Worm (Caenorhabditis elegans) whole organism, L2 larva: ENCODE results near the gene ldh-1.
"Not testable (repeated sequence)": the region's sequence is repeated elsewhere in the genome, so short reads cannot be mapped to it uniquely, and the experiment has no call there.

Experiments used
- C34F6.9 ChIP-seq: fragments of 150-350 bp; optimal IDR thresholded peaks from 2 replicates; lab custom pipeline; 2014; ENCODE audit warnings: missing biosample characterization, missing genetic modification characterization
- F13H6.1 ChIP-seq: sonication (generic microtip); optimal IDR thresholded peaks from 2 replicates; lab custom pipeline; 2016; ENCODE audit warnings: missing genetic modification characterization, missing compliant biosample characterization
- R02D3.7 ChIP-seq: fragments of 150-350 bp; optimal IDR thresholded peaks from 2 replicates; lab custom pipeline; 2014; ENCODE audit warnings: missing biosample characterization, missing genetic modification characterization
- Y55F3AM.14 ChIP-seq: fragments of 200-800 bp; sonication (Bioruptor generic); optimal IDR thresholded peaks from 2 replicates; lab custom pipeline; 2018; ENCODE audit warnings: mild to moderate bottlenecking, missing genetic modification characterization, missing compliant biosample characterization
- ZK546.5 ChIP-seq: sonication (generic microtip); optimal IDR thresholded peaks from 2 replicates; lab custom pipeline; 2017; ENCODE audit warnings: missing biosample characterization, missing genetic modification characterization
- aly-2 ChIP-seq: fragments of 150-350 bp; optimal IDR thresholded peaks from 2 replicates; lab custom pipeline; 2014; ENCODE audit warnings: missing biosample characterization, missing genetic modification characterization
- ama-1 ChIP-seq: fragments of 150-350 bp; optimal IDR thresholded peaks from 2 replicates; lab custom pipeline; 2018; ENCODE audit warnings: inconsistent platforms
- blmp-1 ChIP-seq: sonication (generic microtip); optimal IDR thresholded peaks from 2 replicates; lab custom pipeline; 2017; ENCODE audit warnings: missing genetic modification characterization, mild to moderate bottlenecking, missing compliant biosample characterization, antibody characterized with exemption, moderate library complexity; ENCODE audit not compliant: insufficient read depth
- ceh-16 ChIP-seq: fragments of 150-350 bp; optimal IDR thresholded peaks from 2 replicates; lab custom pipeline; 2014; ENCODE audit warnings: missing biosample characterization, missing genetic modification characterization
- ceh-82 ChIP-seq: fragments of 150-350 bp; optimal IDR thresholded peaks from 2 replicates; lab custom pipeline; 2014; ENCODE audit warnings: missing biosample characterization, missing genetic modification characterization
- crh-2 ChIP-seq: sonication (generic microtip); optimal IDR thresholded peaks from 2 replicates; lab custom pipeline; 2017; ENCODE audit warnings: missing biosample characterization, missing genetic modification characterization
- dmd-4 ChIP-seq: sonication (generic microtip); optimal IDR thresholded peaks from 2 replicates; lab custom pipeline; 2017; ENCODE audit warnings: missing biosample characterization, missing genetic modification characterization
- egl-27 ChIP-seq: sonication (generic microtip); optimal IDR thresholded peaks from 3 replicates; lab custom pipeline; 2017; ENCODE audit warnings: missing biosample characterization, missing genetic modification reagents, missing genetic modification characterization
- elt-3 ChIP-seq: sonication (generic microtip); optimal IDR thresholded peaks from 2 replicates; lab custom pipeline; 2017; ENCODE audit warnings: missing biosample characterization, missing genetic modification characterization
- fos-1 ChIP-seq: fragments of 150-350 bp; optimal IDR thresholded peaks from 2 replicates; lab custom pipeline; 2014; ENCODE audit warnings: missing biosample characterization, missing genetic modification characterization
- gmeb-1 ChIP-seq: fragments of 150-350 bp; optimal IDR thresholded peaks from 2 replicates; lab custom pipeline; 2014; ENCODE audit warnings: missing biosample characterization, missing genetic modification characterization
- lin-11 ChIP-seq: fragments of 150-350 bp; sonication (generic microtip); optimal IDR thresholded peaks from 2 replicates; lab custom pipeline; 2014; ENCODE audit warnings: missing biosample characterization, missing genetic modification characterization, inconsistent platforms, mixed read lengths
- lin-13 ChIP-seq: fragments of 150-350 bp; optimal IDR thresholded peaks from 2 replicates; lab custom pipeline; 2014; ENCODE audit warnings: missing biosample characterization, missing genetic modification reagents, missing genetic modification characterization
- lsy-2 ChIP-seq, 2 experiments: fragments of 150-350 bp in 1 of 2; sonication (generic microtip) in 1 of 2; optimal IDR thresholded peaks; 2 replicates each; lab custom pipeline; 2014 to 2017; ENCODE audit warnings: missing biosample characterization in 2 of 2, missing genetic modification characterization in 2 of 2
- mab-5 ChIP-seq: fragments of 150-350 bp; optimal IDR thresholded peaks from 2 replicates; lab custom pipeline; 2014; ENCODE audit warnings: missing biosample characterization, missing genetic modification characterization
- mdl-1 ChIP-seq, 2 experiments: fragments of 150-350 bp in 1 of 2; sonication (generic microtip) in 1 of 2; optimal IDR thresholded peaks; 2 replicates each; lab custom pipeline; 2017; ENCODE audit warnings: missing biosample characterization in 2 of 2, missing genetic modification characterization in 2 of 2
- nhr-10 ChIP-seq: sonication (generic microtip); optimal IDR thresholded peaks from 2 replicates; lab custom pipeline; 2017; ENCODE audit warnings: missing biosample characterization, missing genetic modification characterization
- nhr-11 ChIP-seq: fragments of 150-350 bp; optimal IDR thresholded peaks from 2 replicates; lab custom pipeline; 2014; ENCODE audit warnings: missing biosample characterization, missing genetic modification characterization
- nhr-12 ChIP-seq: fragments of 150-350 bp; optimal IDR thresholded peaks from 2 replicates; lab custom pipeline; 2014; ENCODE audit warnings: missing biosample characterization, missing genetic modification characterization
- nhr-129 ChIP-seq: fragments of 150-350 bp; optimal IDR thresholded peaks from 2 replicates; lab custom pipeline; 2014; ENCODE audit warnings: missing biosample characterization, missing genetic modification characterization
- nhr-21 ChIP-seq: fragments of 150-350 bp; optimal IDR thresholded peaks from 2 replicates; lab custom pipeline; 2014; ENCODE audit warnings: missing biosample characterization, missing genetic modification characterization
- nhr-23 ChIP-seq: fragments of 150-350 bp; optimal IDR thresholded peaks from 2 replicates; lab custom pipeline; 2014; ENCODE audit warnings: missing biosample characterization, missing genetic modification reagents, missing genetic modification characterization
- nhr-25 ChIP-seq: fragments of 150-350 bp; sonication (generic microtip); optimal IDR thresholded peaks from 3 replicates; lab custom pipeline; 2014; ENCODE audit warnings: missing biosample characterization, missing genetic modification characterization
- nhr-6 ChIP-seq: fragments of 150-350 bp; optimal IDR thresholded peaks from 2 replicates; lab custom pipeline; 2014; ENCODE audit warnings: missing biosample characterization, missing genetic modification characterization
- nhr-77 ChIP-seq: fragments of 150-350 bp; optimal IDR thresholded peaks from 2 replicates; lab custom pipeline; 2014; ENCODE audit warnings: missing biosample characterization, missing genetic modification characterization
- peb-1 ChIP-seq: fragments of 150-350 bp; optimal IDR thresholded peaks from 2 replicates; lab custom pipeline; 2014; ENCODE audit warnings: missing biosample characterization, missing genetic modification characterization
- sem-4 ChIP-seq: fragments of 150-350 bp; optimal IDR thresholded peaks from 2 replicates; lab custom pipeline; 2014; ENCODE audit warnings: missing biosample characterization, missing genetic modification reagents, missing genetic modification characterization
- skn-1 ChIP-seq: sonication (generic microtip); optimal IDR thresholded peaks from 2 replicates; lab custom pipeline; 2017; ENCODE audit warnings: missing biosample characterization, missing genetic modification characterization
- sma-3 ChIP-seq: sonication (generic microtip); optimal IDR thresholded peaks from 2 replicates; lab custom pipeline; 2016; ENCODE audit warnings: missing genetic modification reagents, missing genetic modification characterization, missing compliant biosample characterization
- sma-9 ChIP-seq, 2 experiments: fragments of 150-350 bp in 1 of 2; sonication (generic microtip) in 1 of 2; optimal IDR thresholded peaks; 2 replicates each; lab custom pipeline; 2014 to 2016; ENCODE audit warnings: missing genetic modification characterization in 2 of 2, mild to moderate bottlenecking in 1 of 2, missing biosample characterization in 1 of 2, missing compliant biosample characterization in 1 of 2, missing genetic modification reagents in 1 of 2, moderate library complexity in 1 of 2
- snpc-4 ChIP-seq: fragments of 150-350 bp; optimal IDR thresholded peaks from 2 replicates; lab custom pipeline; 2014; ENCODE audit warnings: missing biosample characterization, missing genetic modification characterization
- unc-39 ChIP-seq: fragments of 150-350 bp; optimal IDR thresholded peaks from 2 replicates; lab custom pipeline; 2014; ENCODE audit warnings: missing biosample characterization, missing genetic modification characterization
- unc-55 ChIP-seq: fragments of 150-350 bp; sonication (generic microtip); optimal IDR thresholded peaks from 3 replicates; lab custom pipeline; 2014; ENCODE audit warnings: missing biosample characterization, missing genetic modification reagents, missing genetic modification characterization
- unc-62 ChIP-seq: fragments of 150-350 bp; optimal IDR thresholded peaks from 2 replicates; lab custom pipeline; 2014; ENCODE audit warnings: missing biosample characterization, missing genetic modification reagents, missing genetic modification characterization
- zag-1 ChIP-seq: fragments of 150-350 bp; optimal IDR thresholded peaks from 2 replicates; lab custom pipeline; 2014; ENCODE audit warnings: missing biosample characterization, missing genetic modification characterization
- ztf-1 ChIP-seq: fragments of 200-800 bp; sonication (Bioruptor generic); conservative IDR thresholded peaks from 2 replicates; pipeline ENCODE4 v1.3.6; 2022; ENCODE audit warnings: missing genetic modification characterization, missing compliant biosample characterization
- ztf-11 ChIP-seq: sonication (generic microtip); optimal IDR thresholded peaks from 2 replicates; lab custom pipeline; 2017; ENCODE audit warnings: missing biosample characterization, missing genetic modification characterization
- ztf-4 ChIP-seq: fragments of 150-350 bp; optimal IDR thresholded peaks from 2 replicates; lab custom pipeline; 2014; ENCODE audit warnings: missing biosample characterization, missing genetic modification characterization

ldh-1 gene

ce11 chrII:11756684-11757107 is 32.7 kb downstream of the ldh-1 start (continued):
- TF ChIP-seq aly-2 (tag; lab: Kevin White, UChicago) (no peak), Y55F3AM.14 (GFP tag; lab: Kevin White, UChicago) (no peak), unc-62 (GFP tag; lab: Kevin White, UChicago) (no peak), egl-27 (tag; lab: Kevin White, UChicago) (no peak), mab-5 (tag; lab: Kevin White, UChicago) (no peak), peb-1 (tag; lab: Kevin White, UChicago) (no peak), elt-3 (no peak), dmd-4 (tag; lab: Kevin White, UChicago) (no peak), zag-1 (tag; lab: Kevin White, UChicago) (no peak), F13H6.1 (tag; lab: Kevin White, UChicago) (peak; percentile 30), snpc-4 (tag; lab: Kevin White, UChicago) (peak; percentile 50), crh-2 (tag; lab: Kevin White, UChicago) (peak; percentile 90), sem-4 (tag; lab: Kevin White, UChicago) (peak; percentile 63)

- peak; percentile 89 for TF ChIP-seq F13H6.1 (tag; lab: Kevin White, UChicago)
- peak; percentile 21 for TF ChIP-seq nhr-21
- TF ChIP-seq unc-55 = peak; percentile 58
- TF ChIP-seq lsy-2 (tag; optimal IDR thresholded peaks at IDR 0.05; lab: Kevin White, UChicago) = peak; percentile 84 to 88
- TF ChIP-seq ztf-11 (tag; lab: Kevin White, UChicago) = peak; percentile 54
- peak; percentile 5 for TF ChIP-seq ceh-82 (tag; lab: Kevin White, UChicago)
- TF ChIP-seq Y55F3AM.14 (GFP tag; lab: Kevin White, UChicago) = peak; percentile 97
- peak; percentile 76 for TF ChIP-seq gmeb-1 (tag; lab: Kevin White, UChicago)
- TF ChIP-seq lin-11 (tag; lab: Kevin White, UChicago) = peak; percentile 50
- peak; percentile 85 for TF ChIP-seq C34F6.9 (tag; lab: Kevin White, UChicago)
- peak; percentile 68 for TF ChIP-seq nhr-129 (tag; lab: Kevin White, UChicago)
- TF ChIP-seq sem-4 (tag; lab: Kevin White, UChicago) = peak; percentile 79
- peak; percentile 86 for TF ChIP-seq nhr-10 (tag; lab: Kevin White, UChicago)
- peak; percentile 87 for TF ChIP-seq sma-3 (GFP tag; lab: Kevin White, UChicago)
- TF ChIP-seq mab-5 (tag; lab: Kevin White, UChicago) = peak; percentile 26
- peak; percentile 18 for TF ChIP-seq unc-62 (GFP tag; lab: Kevin White, UChicago)
- TF ChIP-seq R02D3.7 = peak; percentile 21
- peak; percentile 84 for TF ChIP-seq sma-9 (GFP tag; optimal IDR thresholded peaks at IDR 0.05; lab: Kevin White, UChicago)
- not testable (repeated sequence) for TF ChIP-seq sma-9 (tag; optimal IDR thresholded peaks at IDR 0.05; lab: Kevin White, UChicago)
- TF ChIP-seq snpc-4 (tag; lab: Kevin White, UChicago) = peak; percentile 46
- peak; percentile 79 for TF ChIP-seq ztf-4 (tag; lab: Kevin White, UChicago)
- TF ChIP-seq egl-27 (tag; lab: Kevin White, UChicago) = peak; percentile 88
- TF ChIP-seq crh-2 (tag; lab: Kevin White, UChicago) = peak; percentile 91
- TF ChIP-seq ztf-1 (GFP tag; lab: Robert Waterston, UW) = peak; percentile 98
- peak; percentile 71 for TF ChIP-seq unc-39 (tag; lab: Kevin White, UChicago)
- TF ChIP-seq nhr-25 (tag; lab: Kevin White, UChicago) = peak; percentile 87
- TF ChIP-seq mdl-1 (tag; optimal IDR thresholded peaks at IDR 0.05; lab: Kevin White, UChicago) = peak in 1 of 2 experiments; percentile 29
- peak; percentile 32 for TF ChIP-seq fos-1 (tag; lab: Kevin White, UChicago)
- peak; percentile 70 for TF ChIP-seq nhr-6 (tag; lab: Kevin White, UChicago)
- peak; percentile 89 for TF ChIP-seq lin-13 (GFP tag; lab: Kevin White, UChicago)
Observed at ce11 chrII:11759277-11759676, 35.3 kb downstream of the ldh-1 start, which contains the start of the genes F44E5.4 and F44E5.5. F44E5.4 (minus strand) TSS chrII:11759311. F44E5.5 (plus strand) TSS chrII:11759662.

- TF ChIP-seq nhr-11 (tag; lab: Kevin White, UChicago) (no peak), sma-3 (GFP tag; lab: Kevin White, UChicago) (no peak), ZK546.5 (tag; lab: Kevin White, UChicago) (no peak), ceh-16 (tag; lab: Kevin White, UChicago) (no peak), nhr-10 (tag; lab: Kevin White, UChicago) (no peak), unc-62 (GFP tag; lab: Kevin White, UChicago) (no peak), lin-11 (tag; lab: Kevin White, UChicago) (no peak), Y55F3AM.14 (GFP tag; lab: Kevin White, UChicago) (no peak), skn-1 (tag; lab: Kevin White, UChicago) (peak; percentile 89), nhr-6 (tag; lab: Kevin White, UChicago) (no peak), peb-1 (tag; lab: Kevin White, UChicago) (no peak), zag-1 (tag; lab: Kevin White, UChicago) (no peak), lin-13 (GFP tag; lab: Kevin White, UChicago) (peak; percentile 82), mdl-1 (tag; optimal IDR thresholded peaks at IDR 0.05; lab: Kevin White, UChicago) (no peak), fos-1 (tag; lab: Kevin White, UChicago) (no peak), nhr-23 (no peak), R02D3.7 (no peak), aly-2 (tag; lab: Kevin White, UChicago) (no peak), nhr-77 (tag; lab: Kevin White, UChicago) (no peak), ceh-82 (tag; lab: Kevin White, UChicago) (no peak), ztf-11 (tag; lab: Kevin White, UChicago) (no peak), ama-1 (lab: Kevin White, UChicago) (peak; percentile 99), ztf-4 (tag; lab: Kevin White, UChicago) (peak; percentile 93), nhr-21 (no peak), nhr-12 (peak; percentile 53), blmp-1 (tag; lab: Kevin White, UChicago) (no peak), unc-39 (tag; lab: Kevin White, UChicago) (no peak), nhr-129 (tag; lab: Kevin White, UChicago) (no peak)
Observed at ce11 chrII:11761806-11762512, 38.0 kb downstream of the ldh-1 start.
